Fruit fly (Drosophila melanogaster): ENCODE measurements around the gene CG7739.

The CG7739 gene

DNA sequence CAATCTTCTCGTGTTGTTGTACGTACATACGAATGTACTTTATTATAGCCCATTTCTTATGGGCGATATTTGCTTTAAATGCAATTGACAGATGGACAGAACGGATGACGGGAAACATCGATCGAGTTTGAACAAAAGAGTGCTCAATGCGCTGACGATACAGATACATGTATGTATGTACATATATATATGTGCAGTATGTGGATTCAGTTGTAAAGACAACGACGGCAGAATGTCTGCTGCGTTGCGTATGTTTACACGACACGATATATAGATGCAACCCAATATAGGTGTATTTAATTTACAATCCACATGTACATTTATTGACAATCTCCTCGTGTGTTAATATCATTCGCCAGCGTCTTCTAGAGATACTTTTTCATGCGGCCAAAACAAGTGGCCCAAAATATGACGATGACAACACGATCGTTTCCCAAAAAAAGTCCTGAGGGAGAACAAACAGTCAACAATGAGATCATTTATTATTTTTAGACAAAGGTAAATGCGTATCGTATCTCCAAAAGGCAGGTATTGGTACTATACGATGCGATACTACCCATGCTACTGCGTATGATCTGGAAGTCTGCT, 32.1 kb downstream of the CG7739 start:
- TF ChIP-seq Sp1 (GFP tag; optimal IDR thresholded peaks at IDR 0.05) (peak; percentile 50), Hr78 (GFP tag; optimal IDR thresholded peaks at IDR 0.05) (no peak), h (GFP tag; optimal IDR thresholded peaks at IDR 0.05) (peak; percentile 54), rgr (GFP tag; optimal IDR thresholded peaks at IDR 0.05) (peak; percentile 26), brk (GFP tag; optimal IDR thresholded peaks at IDR 0.05) (peak; percentile 58), sage (GFP tag; optimal IDR thresholded peaks at IDR 0.05) (peak; percentile 64), psq (GFP tag; optimal IDR thresholded peaks at IDR 0.05) (no peak), HLH106 (tag; optimal IDR thresholded peaks at IDR 0.05) (no peak), br (GFP tag; optimal IDR thresholded peaks at IDR 0.05) (peak; percentile 15), Hnf4 (GFP tag; optimal IDR thresholded peaks at IDR 0.05) (peak; percentile 25), Dfd (GFP tag; optimal IDR thresholded peaks at IDR 0.05) (no peak), woc (GFP tag; optimal IDR thresholded peaks at IDR 0.05) (no peak), fru (GFP tag; optimal IDR thresholded peaks at IDR 0.05) (peak; percentile 41), Hr83 (GFP tag; optimal IDR thresholded peaks at IDR 0.05; ENCODE audit: poor library complexity, severe bottlenecking) (no peak), OdsH (GFP tag; optimal IDR thresholded peaks at IDR 0.05) (peak; percentile 47)

DNA sequence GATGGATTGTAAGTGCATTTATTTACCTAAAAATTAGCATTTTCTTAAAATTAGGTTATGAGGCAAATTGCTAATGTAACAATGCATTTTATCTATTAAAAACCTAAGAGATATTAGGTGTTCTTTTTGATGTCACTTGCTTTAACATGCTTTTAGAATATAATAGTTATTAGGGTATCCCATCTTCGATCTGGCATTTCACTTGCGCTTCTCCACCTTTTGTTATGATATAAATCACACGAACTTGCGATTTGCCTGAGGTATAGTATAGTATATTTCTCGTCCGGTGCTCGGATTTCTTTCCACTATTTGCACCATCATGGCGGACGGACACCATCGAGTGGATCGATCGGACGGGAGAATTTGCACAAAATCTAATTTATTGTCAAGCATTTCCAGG, 32.8 kb downstream of the CG7739 start:
- TF ChIP-seq lola (GFP tag; optimal IDR thresholded peaks at IDR 0.05) (no peak), CG32264 (GFP tag; optimal IDR thresholded peaks at IDR 0.05) (no peak), psq (GFP tag; optimal IDR thresholded peaks at IDR 0.05) (no peak), jim (GFP tag; optimal IDR thresholded peaks at IDR 0.05) (no peak), GATAd (GFP tag; optimal IDR thresholded peaks at IDR 0.05) (no peak), dsf (GFP tag; optimal IDR thresholded peaks at IDR 0.05; ENCODE audit: borderline replicate concordance) (no peak), usp (GFP tag; optimal IDR thresholded peaks at IDR 0.05) (no peak), dl (GFP tag; optimal IDR thresholded peaks at IDR 0.05; ENCODE audit: insufficient read depth in 1 of 2, partially characterized antibody in 2 of 2) (no peak)

DNA sequence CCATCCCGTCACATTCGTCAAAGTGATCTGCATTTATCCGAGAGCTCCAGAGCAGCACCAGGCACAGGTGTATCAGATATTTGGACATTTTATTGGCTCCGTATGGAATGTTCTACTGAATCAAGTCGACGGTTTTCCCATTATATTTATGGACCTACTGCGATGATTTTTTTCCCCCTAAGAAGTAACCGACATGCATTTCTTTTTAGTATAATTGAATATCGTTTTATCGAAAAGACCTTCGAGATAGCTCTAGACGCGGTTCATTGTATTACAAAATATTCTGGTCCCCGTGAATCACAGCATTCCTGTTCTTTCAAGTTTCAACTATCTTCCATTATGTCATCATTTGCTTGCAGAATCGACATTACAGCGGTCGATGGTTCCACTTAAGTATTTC, 33.7 kb downstream of the CG7739 start, which contains the start of gene obst-H:
Gene obst-H (minus strand): TSS at position 101 of the 400 bp plus-strand sequence.
- TF ChIP-seq CrebA (GFP tag; optimal IDR thresholded peaks at IDR 0.05; ENCODE audit: borderline replicate concordance) (no peak), Dfd (GFP tag; optimal IDR thresholded peaks at IDR 0.05) (no peak), Myc (optimal IDR thresholded peaks at IDR 0.05) (no peak), pan (optimal IDR thresholded peaks at IDR 0.05) (no peak), CG9705 (GFP tag; optimal IDR thresholded peaks at IDR 0.05) (no peak), Hr83 (GFP tag; optimal IDR thresholded peaks at IDR 0.05; ENCODE audit: poor library complexity, severe bottlenecking) (no peak), fru (GFP tag; optimal IDR thresholded peaks at IDR 0.05) (no peak), sv (GFP tag; optimal IDR thresholded peaks at IDR 0.05) (no peak)

DNA sequence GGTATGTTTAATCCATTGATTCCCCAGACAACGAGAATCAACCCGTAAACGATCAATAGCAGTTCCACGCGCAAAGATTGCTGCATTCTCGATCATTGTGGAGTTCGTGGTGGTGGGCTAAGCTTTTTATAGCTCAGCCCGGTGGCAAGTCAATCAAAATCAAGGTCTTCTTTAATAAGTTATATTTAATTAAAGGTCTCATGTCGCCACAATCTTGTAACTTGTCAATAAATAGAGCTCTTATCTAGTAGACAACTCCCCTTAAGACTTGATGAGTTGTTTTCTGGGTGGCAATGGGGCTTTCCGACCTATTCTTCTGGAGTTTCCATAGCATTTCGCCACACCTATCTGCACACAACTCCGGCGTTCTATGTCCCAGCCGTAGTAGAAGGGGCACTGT, 34.8 kb downstream of the CG7739 start, which contains the start of gene CG42728:
Gene CG42728 (minus strand): TSS at position 101 of the 400 bp plus-strand sequence.
- TF ChIP-seq rgr (GFP tag; optimal IDR thresholded peaks at IDR 0.05) (no peak), Vsx2 (GFP tag; optimal IDR thresholded peaks at IDR 0.05; ENCODE audit: partially characterized antibody) (no peak), Hr83 (GFP tag; optimal IDR thresholded peaks at IDR 0.05; ENCODE audit: poor library complexity, severe bottlenecking) (no peak), sv (GFP tag; optimal IDR thresholded peaks at IDR 0.05) (no peak), Sp1 (GFP tag; optimal IDR thresholded peaks at IDR 0.05) (no peak)

DNA sequence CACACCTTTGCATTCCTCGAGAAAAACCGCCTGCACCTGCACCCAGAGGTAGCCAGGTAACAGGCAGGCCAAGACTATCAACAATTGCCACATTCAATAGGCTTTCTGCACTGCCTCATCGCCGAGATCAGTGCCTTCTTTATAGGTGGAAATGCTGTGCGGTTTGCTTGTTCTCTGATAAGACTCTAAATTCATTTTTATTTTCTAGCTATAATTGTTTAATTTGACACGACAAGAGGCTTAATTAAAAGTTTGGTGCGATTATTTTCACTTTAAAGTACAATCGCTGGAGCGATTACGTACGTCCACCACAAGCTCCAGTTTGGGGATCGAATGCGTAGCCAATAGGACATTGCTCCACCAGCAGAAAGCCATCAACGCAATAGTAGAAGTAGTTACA, 35.4 kb downstream of the CG7739 start, which contains the start of gene CG42729:
Gene CG42729 (minus strand): TSS at position 101 of the 400 bp plus-strand sequence.
- TF ChIP-seq br (GFP tag; optimal IDR thresholded peaks at IDR 0.05) = no peak
- no peak for TF ChIP-seq Mio (GFP tag; optimal IDR thresholded peaks at IDR 0.05)
- TF ChIP-seq dsf (GFP tag; optimal IDR thresholded peaks at IDR 0.05; ENCODE audit: borderline replicate concordance) = no peak
- no peak for TF ChIP-seq lola (GFP tag; optimal IDR thresholded peaks at IDR 0.05)
- no peak for TF ChIP-seq N (GFP tag; optimal IDR thresholded peaks at IDR 0.05)
- TF ChIP-seq Hnf4 (GFP tag; optimal IDR thresholded peaks at IDR 0.05) = no peak
- no peak for TF ChIP-seq CG9705 (GFP tag; optimal IDR thresholded peaks at IDR 0.05)
- no peak for TF ChIP-seq Hr78 (GFP tag; optimal IDR thresholded peaks at IDR 0.05)
- TF ChIP-seq jim (GFP tag; optimal IDR thresholded peaks at IDR 0.05) = no peak
- TF ChIP-seq fru (GFP tag; optimal IDR thresholded peaks at IDR 0.05) = no peak
- no peak for TF ChIP-seq Abd-B (GFP tag; optimal IDR thresholded peaks at IDR 0.05)
- no peak for TF ChIP-seq Rel (GFP tag; optimal IDR thresholded peaks at IDR 0.05)
- TF ChIP-seq Rel (tag; optimal IDR thresholded peaks at IDR 0.05) = no peak
- TF ChIP-seq psq (GFP tag; optimal IDR thresholded peaks at IDR 0.05) = no peak
- no peak for TF ChIP-seq pan (optimal IDR thresholded peaks at IDR 0.05)
- no peak for TF ChIP-seq Sp1 (GFP tag; optimal IDR thresholded peaks at IDR 0.05)
- TF ChIP-seq Dfd (GFP tag; optimal IDR thresholded peaks at IDR 0.05) = no peak
- TF ChIP-seq brk (GFP tag; optimal IDR thresholded peaks at IDR 0.05) = no peak
- TF ChIP-seq ey (GFP tag; optimal IDR thresholded peaks at IDR 0.05) = no peak
- TF ChIP-seq dl (GFP tag; optimal IDR thresholded peaks at IDR 0.05; ENCODE audit: insufficient read depth in 1 of 2, partially characterized antibody in 2 of 2) = no peak

Measured in whole organism, wandering third instar larva.